Worm (Caenorhabditis elegans) whole organism, young adult: ENCODE measurements around the gene ins-31.

Experiments used
- C06A6.2 ChIP-seq: fragments of 200-800 bp; sonication (Bioruptor generic); conservative IDR thresholded peaks from 2 replicates; pipeline ENCODE4 v1.3.6; 2022; ENCODE audit warnings: missing genetic modification characterization, missing compliant biosample characterization
- F49E8.2 ChIP-seq: sonication (generic microtip); optimal IDR thresholded peaks from 3 replicates; lab custom pipeline; 2017; ENCODE audit warnings: missing genetic modification characterization, mild to moderate bottlenecking, missing compliant biosample characterization, antibody characterized with exemption, moderate library complexity; ENCODE audit not compliant: insufficient read depth
- Y79H2A.3 ChIP-seq: fragments of 200-800 bp; sonication (Bioruptor generic); conservative IDR thresholded peaks from 2 replicates; pipeline ENCODE4 v1.3.6; 2022; ENCODE audit warnings: missing genetic modification reagents, missing genetic modification characterization, missing compliant biosample characterization
- ZK185.1 ChIP-seq: sonication (generic microtip); optimal IDR thresholded peaks from 2 replicates; lab custom pipeline; 2016; ENCODE audit warnings: mild to moderate bottlenecking, missing genetic modification characterization, missing compliant biosample characterization; ENCODE audit not compliant: poor library complexity, severe bottlenecking
- attf-3 ChIP-seq: fragments of 200-800 bp; sonication (Bioruptor generic); conservative IDR thresholded peaks from 2 replicates; pipeline ENCODE4 v1.3.6; 2022; ENCODE audit warnings: missing genetic modification reagents, missing genetic modification characterization, missing compliant biosample characterization
- dpl-1 ChIP-seq: fragments of 150-350 bp; optimal IDR thresholded peaks from 2 replicates; lab custom pipeline; 2014; ENCODE audit warnings: missing biosample characterization, missing genetic modification reagents, missing genetic modification characterization
- mes-4 ChIP-seq: sonication (generic microtip); optimal IDR thresholded peaks from 2 replicates; lab custom pipeline; 2016; ENCODE audit warnings: missing genotype, missing genetic modification characterization, missing compliant biosample characterization
- nfya-1 ChIP-seq: sonication (generic microtip); optimal IDR thresholded peaks from 2 replicates; lab custom pipeline; 2017; ENCODE audit warnings: antibody characterized with exemption, missing compliant biosample characterization, missing genetic modification characterization, borderline replicate concordance; ENCODE audit not compliant: insufficient read depth
- snpc-4 ChIP-seq, 5 experiments: fragments of 150-350 bp in 1 of 5; sonication (generic microtip) in 4 of 5; optimal IDR thresholded peaks; 2 replicates each; lab custom pipeline; 2014 to 2018; ENCODE audit warnings: missing genetic modification characterization in 5 of 5, missing biosample characterization in 3 of 5, antibody characterized with exemption in 2 of 5, mild to moderate bottlenecking in 2 of 5, missing compliant biosample characterization in 2 of 5, missing genotype in 2 of 5, moderate library complexity in 2 of 5, missing genetic modification reagents in 1 of 5

- TF ChIP-seq dpl-1 (GFP tag; lab: Kevin White, UChicago) (no peak), attf-3 (GFP tag; lab: Robert Waterston, UW) (no peak), snpc-4 (GFP tag; optimal IDR thresholded peaks at IDR 0.05; lab: Kevin White, UChicago) (no peak), snpc-4 (tag; optimal IDR thresholded peaks at IDR 0.05; lab: Kevin White, UChicago) (no peak), F49E8.2 (tag; lab: Kevin White, UChicago) (no peak), Y79H2A.3 (GFP tag; lab: Robert Waterston, UW) (no peak), nfya-1 (no peak), mes-4 (tag; lab: Kevin White, UChicago) (no peak), C06A6.2 (GFP tag; lab: Robert Waterston, UW) (no peak), ZK185.1 (no peak)
These were observed 24.8 kb downstream of the ins-31 start, which contains the start of the genes T10D4.14 and T10D4.19 for ce11 chrII:3151615-3152014.
